Worm (Caenorhabditis elegans) whole organism, young adult: ENCODE data around the gene T28A11.20.

Experiments used
- T26A5.8 ChIP-seq: sonication (generic microtip); optimal IDR thresholded peaks from 2 replicates; lab custom pipeline; 2016; ENCODE audit warnings: missing genetic modification characterization, missing compliant biosample characterization
- akir-1 ChIP-seq: fragments of 200-800 bp; sonication (Bioruptor generic); optimal IDR thresholded peaks from 2 replicates; lab custom pipeline; 2018; ENCODE audit warnings: mild to moderate bottlenecking, missing genetic modification characterization, moderate library complexity, missing compliant biosample characterization
- athp-1 ChIP-seq: sonication (generic microtip); optimal IDR thresholded peaks from 2 replicates; lab custom pipeline; 2017; ENCODE audit warnings: mild to moderate bottlenecking, missing genetic modification characterization, missing compliant biosample characterization
- ceh-100 ChIP-seq: fragments of 200-800 bp; sonication (Bioruptor generic); IDR thresholded peaks from 2 replicates; pipeline ENCODE4 v1.3.6; 2022; ENCODE audit warnings: missing genetic modification reagents, missing genetic modification characterization, missing compliant biosample characterization
- dpl-1 ChIP-seq: fragments of 150-350 bp; optimal IDR thresholded peaks from 2 replicates; lab custom pipeline; 2014; ENCODE audit warnings: missing biosample characterization, missing genetic modification reagents, missing genetic modification characterization
- hsf-1 ChIP-seq: fragments of 200-800 bp; sonication (Bioruptor generic); IDR thresholded peaks from 2 replicates; pipeline ENCODE4 v1.3.6; 2022; ENCODE audit warnings: missing genetic modification reagents, missing genetic modification characterization, missing compliant biosample characterization
- madf-6 ChIP-seq: fragments of 200-800 bp; sonication (Bioruptor generic); IDR thresholded peaks from 2 replicates; pipeline ENCODE4 v1.3.6; 2022; ENCODE audit warnings: missing genetic modification reagents, missing genetic modification characterization, missing compliant biosample characterization
- snpc-4 ChIP-seq, 5 experiments: fragments of 150-350 bp in 1 of 5; sonication (generic microtip) in 4 of 5; optimal IDR thresholded peaks; 2 replicates each; lab custom pipeline; 2014 to 2018; ENCODE audit warnings: missing genetic modification characterization in 5 of 5, missing biosample characterization in 3 of 5, antibody characterized with exemption in 2 of 5, mild to moderate bottlenecking in 2 of 5, missing compliant biosample characterization in 2 of 5, missing genotype in 2 of 5, moderate library complexity in 2 of 5, missing genetic modification reagents in 1 of 5
- tbp1 ChIP-seq: fragments of 200-800 bp; sonication (Bioruptor generic); optimal IDR thresholded peaks from 2 replicates; lab custom pipeline; 2018; ENCODE audit warnings: mild to moderate bottlenecking, missing genetic modification characterization, missing compliant biosample characterization
- unc-130 ChIP-seq: sonication (generic microtip); optimal IDR thresholded peaks from 2 replicates; lab custom pipeline; 2016; ENCODE audit warnings: missing genetic modification reagents, missing genetic modification characterization, missing compliant biosample characterization
- xnd-1 ChIP-seq: sonication (generic microtip); optimal IDR thresholded peaks from 2 replicates; lab custom pipeline; 2016; ENCODE audit warnings: missing genotype, missing genetic modification reagents, missing genetic modification characterization, missing compliant biosample characterization
- ztf-18 ChIP-seq: sonication (generic microtip); optimal IDR thresholded peaks from 2 replicates; lab custom pipeline; 2016; ENCODE audit warnings: missing genotype, mild to moderate bottlenecking, missing genetic modification characterization, missing compliant biosample characterization

ce11 chrV:3299437-3299836, 26.4 kb upstream of the T28A11.20 start:
- TF ChIP-seq snpc-4 (GFP tag; optimal IDR thresholded peaks at IDR 0.05; lab: Kevin White, UChicago) (no peak), snpc-4 (tag; optimal IDR thresholded peaks at IDR 0.05; lab: Kevin White, UChicago) (no peak), T26A5.8 (tag; lab: Kevin White, UChicago) (no peak), ztf-18 (tag; lab: Kevin White, UChicago) (no peak), unc-130 (GFP tag; lab: Kevin White, UChicago) (no peak), tbp1 (GFP tag; lab: Kevin White, UChicago) (no peak), ceh-100 (GFP tag; lab: Robert Waterston, UW) (no peak), hsf-1 (GFP tag; lab: Robert Waterston, UW) (no peak), dpl-1 (GFP tag; lab: Kevin White, UChicago) (no peak), madf-6 (GFP tag; lab: Robert Waterston, UW) (no peak), athp-1 (tag; lab: Kevin White, UChicago) (no peak), akir-1 (GFP tag; lab: Kevin White, UChicago) (no peak), xnd-1 (tag; lab: Kevin White, UChicago) (no peak)
